Fruit fly (Drosophila melanogaster): ENCODE results near the gene Pfdn6.
A peak's percentile ranks its signal among the peaks of the same experiment; 100 is the strongest.

dm6 chr3L:19961805-19962204 is 38.3 kb downstream of the Pfdn6 start:
- TF ChIP-seq CG17568 (GFP tag; optimal IDR thresholded peaks at IDR 0.05) (peak; percentile 3), CG13296 (GFP tag; optimal IDR thresholded peaks at IDR 0.05) (no peak), Taf1 (GFP tag; IDR thresholded peaks at IDR 0.05) (no peak), ttk (GFP tag; IDR thresholded peaks at IDR 0.05) (no peak), Atf6 (GFP tag; IDR thresholded peaks at IDR 0.05) (no peak), p53 (GFP tag; optimal IDR thresholded peaks at IDR 0.05) (no peak), schlank (tag; optimal IDR thresholded peaks at IDR 0.05) (peak; percentile 20), dan (GFP tag; IDR thresholded peaks at IDR 0.05) (no peak), psq (GFP tag; optimal IDR thresholded peaks at IDR 0.05) (no peak)

Data from whole organism, embryonic.